Worm (Caenorhabditis elegans): ENCODE data around the gene Y45F3A.4.

- TF ChIP-seq ztf-1 (GFP tag; conservative IDR thresholded peaks at IDR 0.05) (no peak), aly-2 (tag; optimal IDR thresholded peaks at IDR 0.05) (no peak), snpc-4 (tag; optimal IDR thresholded peaks at IDR 0.05) (no peak), nhr-237 (tag; optimal IDR thresholded peaks at IDR 0.05) (no peak), ceh-82 (tag; optimal IDR thresholded peaks at IDR 0.05) (no peak), lin-13 (GFP tag; optimal IDR thresholded peaks at IDR 0.05) (no peak), ztf-4 (tag; optimal IDR thresholded peaks at IDR 0.05) (no peak), lsy-2 (tag; optimal IDR thresholded peaks at IDR 0.05) (no peak), nhr-77 (tag; optimal IDR thresholded peaks at IDR 0.05) (no peak), skn-1 (tag; optimal IDR thresholded peaks at IDR 0.05) (no peak), egl-27 (tag; optimal IDR thresholded peaks at IDR 0.05) (no peak), elt-1 (tag; optimal IDR thresholded peaks at IDR 0.05) (no peak), fos-1 (tag; optimal IDR thresholded peaks at IDR 0.05) (no peak)
These were observed 40.0 kb downstream of the Y45F3A.4 start, which contains the start of gene hpd-1 for ce11 chrIII:10535226-10535625.
